Fruit fly (Drosophila melanogaster): ENCODE results near the gene Inx2.

Gene Inx2

DNA sequence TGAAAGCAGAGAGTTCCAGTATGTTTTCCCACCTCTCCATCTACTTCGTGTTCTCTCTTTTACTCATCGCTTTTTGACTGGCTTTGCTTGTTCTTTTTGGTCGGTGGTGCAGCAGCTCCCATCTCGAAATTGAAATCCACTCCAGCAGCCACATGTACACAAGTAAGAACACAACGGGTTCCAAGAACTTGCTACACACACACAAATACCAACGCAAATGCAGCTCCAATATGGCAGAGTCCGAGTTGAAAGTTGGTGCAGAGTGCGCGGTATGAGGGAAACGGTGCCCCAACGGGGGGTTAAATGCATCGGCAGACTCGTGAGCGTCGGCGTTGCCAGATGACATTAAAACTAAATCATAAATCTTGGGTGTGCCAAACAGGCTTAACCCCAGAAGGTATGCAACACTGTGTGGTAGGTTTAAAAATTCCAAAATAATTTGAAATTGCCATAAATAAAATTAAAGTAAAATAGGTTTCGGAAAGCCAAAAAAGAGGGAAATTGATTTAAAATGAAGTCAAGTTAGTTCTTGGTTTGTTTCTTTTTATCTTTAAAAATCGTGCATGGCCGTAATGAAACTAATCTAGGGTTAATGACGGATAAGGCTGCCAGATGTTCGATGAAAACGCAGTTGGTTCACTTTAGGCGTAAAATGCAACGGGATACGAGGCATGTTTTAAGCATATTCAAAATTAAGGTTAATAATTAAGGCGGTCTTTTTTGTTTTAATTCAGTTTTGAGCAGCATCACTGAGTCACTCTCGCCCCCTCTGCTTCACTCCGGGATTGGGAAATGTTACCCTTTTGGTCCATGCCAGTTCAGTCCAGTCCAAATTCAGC lies 600 bp upstream of the Inx2 start (continued):
- peak; percentile 39 for TF ChIP-seq trem (tag; optimal IDR thresholded peaks at IDR 0.05)
- TF ChIP-seq CG6689 (GFP tag; IDR thresholded peaks at IDR 0.05) = peak; percentile 37
- no peak for TF ChIP-seq CG8478 (optimal IDR thresholded peaks at IDR 0.05)
- TF ChIP-seq tap (tag; optimal IDR thresholded peaks at IDR 0.05) = no peak
- no peak for TF ChIP-seq CG13296 (GFP tag; optimal IDR thresholded peaks at IDR 0.05)
- TF ChIP-seq z (GFP tag; IDR thresholded peaks at IDR 0.05) = peak; percentile 67; the same call in 2 of the 3 replicates
- no peak for TF ChIP-seq CrebB (tag; optimal IDR thresholded peaks at IDR 0.05)
- TF ChIP-seq CG2202 (tag; optimal IDR thresholded peaks at IDR 0.05) = no peak
- TF ChIP-seq jigr1 (GFP tag; IDR thresholded peaks at IDR 0.05) = no peak
- no peak for TF ChIP-seq CG7786 (GFP tag; optimal IDR thresholded peaks at IDR 0.05)
- no peak for TF ChIP-seq CG3065 (GFP tag; optimal IDR thresholded peaks at IDR 0.05)
- TF ChIP-seq rib (GFP tag; IDR thresholded peaks at IDR 0.05) = no peak
- TF ChIP-seq Camta (GFP tag; optimal IDR thresholded peaks at IDR 0.05) = no peak
- 0 out of 3 replicates have a peak, but pooled peaks have one; percentile 40 for TF ChIP-seq CG34422 (GFP tag; IDR thresholded peaks at IDR 0.05)
- no peak for TF ChIP-seq crp (GFP tag; optimal IDR thresholded peaks at IDR 0.05)
- TF ChIP-seq ase (GFP tag; IDR thresholded peaks at IDR 0.05) = no peak
- no peak for TF ChIP-seq CG32532 (GFP tag; IDR thresholded peaks at IDR 0.05)
- TF ChIP-seq dimm (GFP tag; IDR thresholded peaks at IDR 0.05) = no peak
- peak; percentile 4 for TF ChIP-seq CG1603 (tag; optimal IDR thresholded peaks at IDR 0.05)
- TF ChIP-seq NK7.1 (GFP tag; optimal IDR thresholded peaks at IDR 0.05) = no peak
- TF ChIP-seq CG13624 (GFP tag; optimal IDR thresholded peaks at IDR 0.05) = no peak
- peak; percentile 54 for TF ChIP-seq CG9437 (GFP tag; optimal IDR thresholded peaks at IDR 0.05)
- TF ChIP-seq CG10543 (GFP tag; optimal IDR thresholded peaks at IDR 0.05) = no peak
- TF ChIP-seq eve (GFP tag; optimal IDR thresholded peaks at IDR 0.05) = peak in 1 of 2 experiments; percentile 74
- TF ChIP-seq CG1529 (GFP tag; optimal IDR thresholded peaks at IDR 0.05) = no peak
- TF ChIP-seq p53 (GFP tag; optimal IDR thresholded peaks at IDR 0.05) = no peak
- TF ChIP-seq ind (GFP tag; optimal IDR thresholded peaks at IDR 0.05) = peak; percentile 1
- TF ChIP-seq jing (GFP tag; optimal IDR thresholded peaks at IDR 0.05) = no peak
- TF ChIP-seq CG10267 (tag; optimal IDR thresholded peaks at IDR 0.05) = peak; percentile 11
- TF ChIP-seq caup (GFP tag; optimal IDR thresholded peaks at IDR 0.05; ENCODE audit: severe bottlenecking) = no peak
- no peak for TF ChIP-seq ERR (GFP tag; optimal IDR thresholded peaks at IDR 0.05)
- peak; percentile 79 for TF ChIP-seq Med (GFP tag)
- no peak for TF ChIP-seq Poxn (GFP tag; IDR thresholded peaks at IDR 0.05)
- TF ChIP-seq pros (GFP tag; optimal IDR thresholded peaks at IDR 0.05) = no peak
- TF ChIP-seq CG17385 (GFP tag; optimal IDR thresholded peaks at IDR 0.05) = no peak
- no peak for TF ChIP-seq NC2α (GFP tag; optimal IDR thresholded peaks at IDR 0.05)
- peak; percentile 2 for TF ChIP-seq CG12104 (GFP tag; optimal IDR thresholded peaks at IDR 0.05)
- TF ChIP-seq Sox102F (GFP tag; optimal IDR thresholded peaks at IDR 0.05) = peak; percentile 57
- TF ChIP-seq CG17361 (GFP tag; IDR thresholded peaks at IDR 0.05) = peak; percentile 59
- peak; percentile 13 for TF ChIP-seq Xbp1 (GFP tag; optimal IDR thresholded peaks at IDR 0.05)
- no peak for TF ChIP-seq pb (GFP tag; optimal IDR thresholded peaks at IDR 0.05)
- TF ChIP-seq Dip3 (GFP tag; optimal IDR thresholded peaks at IDR 0.05) = no peak
- TF ChIP-seq lbe (GFP tag; optimal IDR thresholded peaks at IDR 0.05) = no peak
- peak; percentile 56 for TF ChIP-seq CoRest (tag; optimal IDR thresholded peaks at IDR 0.05)
- peak; percentile 55; the same call in 1 of the 2 replicates for TF ChIP-seq CG10959 (GFP tag; IDR thresholded peaks at IDR 0.05)
- no peak for TF ChIP-seq Scr (GFP tag; IDR thresholded peaks at IDR 0.05; ENCODE audit: partially characterized antibody)
- no peak; the same call in 1 of the 2 replicates for TF ChIP-seq sisA (GFP tag; IDR thresholded peaks at IDR 0.05)
- TF ChIP-seq salm (tag; optimal IDR thresholded peaks at IDR 0.05) = no peak
- TF ChIP-seq row (GFP tag; IDR thresholded peaks at IDR 0.05) = peak; percentile 40; the same call in 2 of the 3 replicates
- no peak for TF ChIP-seq Bdp1 (GFP tag; optimal IDR thresholded peaks at IDR 0.05)
